Worm (Caenorhabditis elegans) whole organism, mixed stage, embryonic: Measurements from ENCODE around the gene coh-4.
"Not testable (repeated sequence)": the region's sequence is repeated elsewhere in the genome, so short reads cannot be mapped to it uniquely, and the experiment has no call there.

ENCODE experiments used
- M03D4.4 ChIP-seq: sonication (generic microtip); optimal IDR thresholded peaks from 2 replicates; lab custom pipeline; 2017; ENCODE audit warnings: mild to moderate bottlenecking, missing genetic modification characterization, missing compliant biosample characterization
- bed-3 ChIP-seq: fragments of 200-800 bp; sonication (Bioruptor generic); optimal IDR thresholded peaks from 3 replicates; lab custom pipeline; 2018; ENCODE audit warnings: mild to moderate bottlenecking, missing genetic modification characterization, moderate library complexity, missing compliant biosample characterization
- ceh-39 ChIP-seq: fragments of 150-350 bp; optimal IDR thresholded peaks from 2 replicates; lab custom pipeline; 2014; ENCODE audit warnings: missing biosample characterization, missing genetic modification characterization
- ceh-43 ChIP-seq: fragments of 200-800 bp; sonication (Bioruptor generic); optimal IDR thresholded peaks from 2 replicates; lab custom pipeline; 2018; ENCODE audit warnings: mild to moderate bottlenecking, missing genetic modification characterization, moderate library complexity, missing compliant biosample characterization
- ceh-83 ChIP-seq: fragments of 200-800 bp; sonication (Bioruptor generic); optimal IDR thresholded peaks from 2 replicates; lab custom pipeline; 2018; ENCODE audit warnings: mild to moderate bottlenecking, missing genetic modification characterization, missing compliant biosample characterization
- ces-1 ChIP-seq: fragments of 150-350 bp; optimal IDR thresholded peaks from 2 replicates; lab custom pipeline; 2014; ENCODE audit warnings: missing biosample characterization, missing genetic modification reagents, missing genetic modification characterization
- cnd-1 ChIP-seq: fragments of 200-800 bp; sonication (Bioruptor generic); optimal IDR thresholded peaks from 2 replicates; lab custom pipeline; 2018; ENCODE audit warnings: mild to moderate bottlenecking, missing genetic modification characterization, missing compliant biosample characterization
- drap-1 ChIP-seq: fragments of 200-800 bp; sonication (Bioruptor generic); optimal IDR thresholded peaks from 3 replicates; lab custom pipeline; 2018; ENCODE audit warnings: mild to moderate bottlenecking, missing genetic modification characterization, missing compliant biosample characterization
- elt-1 ChIP-seq: sonication (generic microtip); optimal IDR thresholded peaks from 2 replicates; lab custom pipeline; 2017; ENCODE audit warnings: missing genetic modification characterization, mild to moderate bottlenecking, missing compliant biosample characterization, antibody characterized with exemption, moderate library complexity, borderline replicate concordance; ENCODE audit not compliant: insufficient read depth
- elt-3 ChIP-seq: fragments of 150-350 bp; optimal IDR thresholded peaks from 2 replicates; lab custom pipeline; 2014; ENCODE audit warnings: missing biosample characterization, missing genetic modification characterization
- flh-1 ChIP-seq: fragments of 200-800 bp; sonication (Bioruptor generic); optimal IDR thresholded peaks from 2 replicates; lab custom pipeline; 2018; ENCODE audit warnings: mild to moderate bottlenecking, missing genetic modification characterization, moderate library complexity, missing compliant biosample characterization
- ham-2 ChIP-seq: fragments of 200-800 bp; sonication (Bioruptor generic); optimal IDR thresholded peaks from 2 replicates; lab custom pipeline; 2018; ENCODE audit warnings: mild to moderate bottlenecking, missing genetic modification characterization, missing compliant biosample characterization
- lin-13 ChIP-seq: fragments of 150-350 bp; optimal IDR thresholded peaks from 2 replicates; lab custom pipeline; 2014; ENCODE audit warnings: missing biosample characterization, missing genetic modification characterization
- lsy-2 ChIP-seq: fragments of 150-350 bp; optimal IDR thresholded peaks from 2 replicates; lab custom pipeline; 2014; ENCODE audit warnings: missing biosample characterization, missing genetic modification characterization
- mab-5 ChIP-seq: fragments of 150-350 bp; optimal IDR thresholded peaks from 2 replicates; lab custom pipeline; 2014; ENCODE audit warnings: missing biosample characterization, missing genetic modification characterization
- mep-1 ChIP-seq: fragments of 150-350 bp; optimal IDR thresholded peaks from 2 replicates; lab custom pipeline; 2017; ENCODE audit warnings: missing biosample characterization, missing genetic modification reagents, missing genetic modification characterization, inconsistent platforms
- mls-2 ChIP-seq: sonication (generic microtip); optimal IDR thresholded peaks from 2 replicates; lab custom pipeline; 2016; ENCODE audit warnings: mild to moderate bottlenecking, missing genetic modification characterization, moderate library complexity, missing compliant biosample characterization
- nhr-12 ChIP-seq: fragments of 150-350 bp; optimal IDR thresholded peaks from 2 replicates; lab custom pipeline; 2014; ENCODE audit warnings: missing biosample characterization, missing genetic modification characterization
- nhr-237 ChIP-seq: fragments of 150-350 bp; optimal IDR thresholded peaks from 2 replicates; lab custom pipeline; 2014; ENCODE audit warnings: missing biosample characterization, missing genetic modification characterization
- nhr-28 ChIP-seq: fragments of 150-350 bp; optimal IDR thresholded peaks from 2 replicates; lab custom pipeline; 2014; ENCODE audit warnings: missing biosample characterization, missing genetic modification characterization
- nhr-76 ChIP-seq: sonication (generic microtip); optimal IDR thresholded peaks from 2 replicates; lab custom pipeline; 2017; ENCODE audit warnings: missing biosample characterization, missing genetic modification characterization
- pha-4 ChIP-seq: fragments of 150-350 bp; optimal IDR thresholded peaks from 2 replicates; lab custom pipeline; 2018; ENCODE audit warnings: missing biosample characterization, missing genetic modification reagents, missing genetic modification characterization
- snpc-4 ChIP-seq: fragments of 150-350 bp; optimal IDR thresholded peaks from 2 replicates; lab custom pipeline; 2014; ENCODE audit warnings: missing biosample characterization, missing genetic modification characterization
- sptf-1 ChIP-seq: sonication (generic microtip); optimal IDR thresholded peaks from 2 replicates; lab custom pipeline; 2017; ENCODE audit warnings: mild to moderate bottlenecking, missing genetic modification characterization, moderate library complexity, missing compliant biosample characterization
- tbx-8 ChIP-seq: fragments of 200-800 bp; sonication (Bioruptor generic); optimal IDR thresholded peaks from 2 replicates; lab custom pipeline; 2018; ENCODE audit warnings: mild to moderate bottlenecking, missing genetic modification characterization, moderate library complexity, missing compliant biosample characterization
- unc-120 ChIP-seq: sonication (generic microtip); optimal IDR thresholded peaks from 2 replicates; lab custom pipeline; 2017; ENCODE audit warnings: missing genetic modification characterization, missing compliant biosample characterization; ENCODE audit not compliant: poor library complexity, severe bottlenecking
- unc-39 ChIP-seq: fragments of 150-350 bp; optimal IDR thresholded peaks from 2 replicates; lab custom pipeline; 2014; ENCODE audit warnings: missing biosample characterization, missing genetic modification characterization
- unc-62 ChIP-seq: fragments of 150-350 bp; optimal IDR thresholded peaks from 2 replicates; lab custom pipeline; 2014; ENCODE audit warnings: missing biosample characterization, missing genetic modification reagents, missing genetic modification characterization
- zip-8 ChIP-seq: fragments of 150-350 bp; optimal IDR thresholded peaks from 2 replicates; lab custom pipeline; 2014; ENCODE audit warnings: missing biosample characterization, missing genetic modification characterization
- ztf-11 ChIP-seq: fragments of 150-350 bp; optimal IDR thresholded peaks from 2 replicates; lab custom pipeline; 2014; ENCODE audit warnings: missing biosample characterization, missing genetic modification characterization

Gene coh-4

ce11 chrV:4175624-4176023 is at the start of gene coh-4, which contains the start of gene pid-5:
TSS of gene coh-4 (minus strand) at chrV:4175640.
TSS of gene pid-5 (plus strand) at chrV:4175882.
- TF ChIP-seq bed-3 (no peak), flh-1 (GFP tag; lab: Kevin White, UChicago) (no peak), pha-4 (tag; lab: Kevin White, UChicago) (no peak), elt-1 (tag; lab: Kevin White, UChicago) (no peak), tbx-8 (no peak), nhr-76 (no peak), zip-8 (tag; lab: Kevin White, UChicago) (no peak), ceh-43 (GFP tag; lab: Kevin White, UChicago) (no peak), unc-120 (tag; lab: Kevin White, UChicago) (no peak), ces-1 (GFP tag; lab: Kevin White, UChicago) (no peak), ceh-39 (no peak)

- no peak for TF ChIP-seq snpc-4 (tag; lab: Kevin White, UChicago)
- no peak for TF ChIP-seq pha-4 (tag; lab: Kevin White, UChicago)
- no peak for TF ChIP-seq cnd-1
- no peak for TF ChIP-seq unc-120 (tag; lab: Kevin White, UChicago)
- no peak for TF ChIP-seq lsy-2
- TF ChIP-seq unc-62 (GFP tag; lab: Kevin White, UChicago) = no peak
Observed at ce11 chrV:4219342-4219741, 43.9 kb upstream of the coh-4 start, which contains the start of gene nlp-9. TSS of gene nlp-9 (plus strand) at chrV:4219642.

ce11 chrV:4218268-4218667 is 42.8 kb upstream of the coh-4 start:
- TF ChIP-seq unc-39 = no peak
- TF ChIP-seq flh-1 (GFP tag; lab: Kevin White, UChicago) = no peak
- TF ChIP-seq ham-2 (GFP tag; lab: Kevin White, UChicago) = no peak
- no peak for TF ChIP-seq unc-120 (tag; lab: Kevin White, UChicago)
- no peak for TF ChIP-seq mab-5 (tag; lab: Kevin White, UChicago)
- TF ChIP-seq mep-1 (tag; lab: Kevin White, UChicago) = no peak
- TF ChIP-seq ces-1 (GFP tag; lab: Kevin White, UChicago) = no peak

- TF ChIP-seq unc-120 (tag; lab: Kevin White, UChicago) (no peak), ztf-11 (tag; lab: Kevin White, UChicago) (no peak), mep-1 (tag; lab: Kevin White, UChicago) (no peak), unc-62 (GFP tag; lab: Kevin White, UChicago) (no peak), mls-2 (tag; lab: Kevin White, UChicago) (no peak), ceh-83 (GFP tag; lab: Kevin White, UChicago) (no peak), nhr-28 (tag; lab: Kevin White, UChicago) (no peak), nhr-237 (tag; lab: Kevin White, UChicago) (no peak), nhr-12 (tag; lab: Kevin White, UChicago) (no peak), zip-8 (tag; lab: Kevin White, UChicago) (no peak)
Observed at ce11 chrV:4216902-4217301, 41.5 kb upstream of the coh-4 start.

ce11 chrV:4215856-4216255 is 40.4 kb upstream of the coh-4 start, which contains the start of gene H43I07.4:
TSS of gene H43I07.4 (plus strand) at chrV:4216156.
- TF ChIP-seq lin-13 (tag; lab: Kevin White, UChicago); ceh-39; sptf-1 (tag; lab: Kevin White, UChicago): not testable (repeated sequence)

- TF ChIP-seq flh-1 (GFP tag; lab: Kevin White, UChicago) (no peak), drap-1 (GFP tag; lab: Kevin White, UChicago) (no peak), ces-1 (GFP tag; lab: Kevin White, UChicago) (no peak), ceh-39 (no peak), nhr-12 (tag; lab: Kevin White, UChicago) (no peak), elt-3 (tag; lab: Kevin White, UChicago) (no peak), unc-62 (GFP tag; lab: Kevin White, UChicago) (no peak), elt-1 (tag; lab: Kevin White, UChicago) (no peak), unc-39 (no peak), nhr-28 (tag; lab: Kevin White, UChicago) (no peak), ham-2 (GFP tag; lab: Kevin White, UChicago) (no peak), sptf-1 (tag; lab: Kevin White, UChicago) (no peak), M03D4.4 (tag; lab: Kevin White, UChicago) (no peak)
- TF ChIP-seq, all 35 proteins: peak for 0
Observed at ce11 chrV:4211521-4211920, 36.1 kb upstream of the coh-4 start.
